Worm (Caenorhabditis elegans) whole organism, L1 larva: ENCODE results near the gene daf-12.

Source experiments
- egl-27 ChIP-seq, 2 experiments: fragments of 150-350 bp in 1 of 2; sonication (generic microtip); optimal IDR thresholded peaks; 3 replicates each; lab custom pipeline; 2017 to 2018; ENCODE audit warnings: missing biosample characterization in 2 of 2, missing genetic modification characterization in 2 of 2, missing genetic modification reagents in 2 of 2
- mep-1 ChIP-seq: fragments of 150-350 bp; optimal IDR thresholded peaks from 2 replicates; lab custom pipeline; 2014; ENCODE audit warnings: missing biosample characterization, missing genetic modification characterization
- nhr-11 ChIP-seq: fragments of 150-350 bp; optimal IDR thresholded peaks from 2 replicates; lab custom pipeline; 2014; ENCODE audit warnings: missing biosample characterization, missing genetic modification characterization
- ztf-4 ChIP-seq: fragments of 150-350 bp; optimal IDR thresholded peaks from 2 replicates; lab custom pipeline; 2014; ENCODE audit warnings: missing biosample characterization, missing genetic modification characterization

DNA sequence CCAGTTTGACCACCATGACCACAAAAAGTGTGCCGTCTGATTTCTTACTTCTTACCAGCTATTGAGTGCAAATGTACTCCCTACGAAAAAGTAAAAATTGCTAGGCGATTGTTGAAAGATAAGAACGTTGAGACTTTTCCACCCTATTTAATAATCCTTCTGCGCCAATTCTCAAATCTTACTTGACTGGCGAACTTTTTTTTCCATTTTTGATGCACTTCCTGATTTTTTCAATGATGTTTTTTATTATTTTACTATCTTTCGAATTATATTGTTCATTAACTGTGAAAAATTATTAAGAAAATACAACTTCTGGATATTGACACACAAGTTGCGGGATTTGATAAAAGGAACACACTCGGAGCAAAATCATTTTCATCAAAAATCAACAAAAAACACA lies at the start of gene daf-12:
- no peak for TF ChIP-seq nhr-11 (tag; lab: Kevin White, UChicago)
- no peak for TF ChIP-seq ztf-4 (tag; lab: Kevin White, UChicago)
- no peak for TF ChIP-seq mep-1
- TF ChIP-seq egl-27 (tag; optimal IDR thresholded peaks at IDR 0.05; lab: Kevin White, UChicago): no peak
